Worm (Caenorhabditis elegans) whole organism, midembryonic: Measurements from ENCODE around the gene tmed-1.

Source experiments
- T22C8.4 ChIP-seq: fragments of 200-800 bp; sonication (Bioruptor generic); IDR thresholded peaks from 2 replicates; pipeline ENCODE4 v1.3.6; 2022; ENCODE audit warnings: missing genetic modification characterization, missing compliant biosample characterization
- cog-1 ChIP-seq: sonication (generic microtip); optimal IDR thresholded peaks from 2 replicates; lab custom pipeline; 2016; ENCODE audit warnings: missing genetic modification characterization, missing compliant biosample characterization
- flt-1 ChIP-seq: fragments of 200-800 bp; sonication (Bioruptor generic); IDR thresholded peaks from 2 replicates; pipeline ENCODE4 v1.3.6; 2022; ENCODE audit warnings: missing genetic modification characterization, missing compliant biosample characterization
- med-1 ChIP-seq: sonication (generic microtip); optimal IDR thresholded peaks from 2 replicates; lab custom pipeline; 2017; ENCODE audit warnings: missing genetic modification characterization, mild to moderate bottlenecking, missing compliant biosample characterization, antibody characterized with exemption, missing genetic modification reagents; ENCODE audit not compliant: insufficient read depth
- ref-1 ChIP-seq: fragments of 200-800 bp; sonication (Bioruptor generic); conservative IDR thresholded peaks from 2 replicates; pipeline ENCODE4 v1.3.6; 2022; ENCODE audit warnings: missing genetic modification reagents, missing genetic modification characterization, missing compliant biosample characterization
- ztf-23 ChIP-seq: fragments of 200-800 bp; sonication (Bioruptor generic); IDR thresholded peaks from 2 replicates; pipeline ENCODE4 v1.3.6; 2022; ENCODE audit warnings: missing genetic modification reagents, missing genetic modification characterization, missing compliant biosample characterization
- ztf-29 ChIP-seq: fragments of 200-800 bp; sonication (Bioruptor generic); IDR thresholded peaks from 2 replicates; pipeline ENCODE4 v1.3.6; 2022; ENCODE audit warnings: missing genetic modification reagents, missing genetic modification characterization, missing compliant biosample characterization

ce11 chrIV:12046524-12047203, 31.3 kb downstream of the tmed-1 start, which contains the start of gene T12G3.2:
- TF ChIP-seq ztf-29 (GFP tag; lab: Robert Waterston, UW), result no peak
- no peak for TF ChIP-seq ref-1 (GFP tag; lab: Robert Waterston, UW)
- no peak for TF ChIP-seq ztf-23 (GFP tag; lab: Robert Waterston, UW)
- no peak for TF ChIP-seq flt-1 (GFP tag; lab: Robert Waterston, UW)
- no peak for TF ChIP-seq cog-1
- no peak for TF ChIP-seq T22C8.4
- TF ChIP-seq med-1 (GFP tag; lab: Kevin White, UChicago), result no peak
